Worm (Caenorhabditis elegans): ENCODE results near the gene B0244.9.

- no peak for TF ChIP-seq fos-1 (tag; optimal IDR thresholded peaks at IDR 0.05)
- no peak for TF ChIP-seq skn-1 (tag; optimal IDR thresholded peaks at IDR 0.05)
- no peak for TF ChIP-seq pax-3 (tag; optimal IDR thresholded peaks at IDR 0.05)
- no peak for TF ChIP-seq pag-3 (tag; optimal IDR thresholded peaks at IDR 0.05; ENCODE audit: borderline replicate concordance, insufficient read depth)
- no peak for TF ChIP-seq nhr-28 (tag; optimal IDR thresholded peaks at IDR 0.05)
- TF ChIP-seq aly-2 (tag; optimal IDR thresholded peaks at IDR 0.05), result no peak
- no peak for TF ChIP-seq ets-5 (GFP tag; IDR thresholded peaks at IDR 0.05)
- no peak for TF ChIP-seq aha-1 (tag; optimal IDR thresholded peaks at IDR 0.05)
- TF ChIP-seq ama-1 (optimal IDR thresholded peaks at IDR 0.05), result no peak
- TF ChIP-seq sup-37 (GFP tag; optimal IDR thresholded peaks at IDR 0.05), result no peak
- TF ChIP-seq ztf-11 (tag; optimal IDR thresholded peaks at IDR 0.05), result no peak
- no peak for TF ChIP-seq egl-27 (tag; optimal IDR thresholded peaks at IDR 0.05)
- no peak for TF ChIP-seq alr-1 (tag; optimal IDR thresholded peaks at IDR 0.05; ENCODE audit: borderline replicate concordance)
- TF ChIP-seq dsc-1 (tag; optimal IDR thresholded peaks at IDR 0.05), result no peak
These were observed 6.9 kb upstream of the B0244.9 start, which contains the start of gene B0244.6 for ce11 chrIII:5737708-5738107.
